Comparison of ENCODE assay signal across 3 fruit fly cellular contexts in the genomic region with DNA sequence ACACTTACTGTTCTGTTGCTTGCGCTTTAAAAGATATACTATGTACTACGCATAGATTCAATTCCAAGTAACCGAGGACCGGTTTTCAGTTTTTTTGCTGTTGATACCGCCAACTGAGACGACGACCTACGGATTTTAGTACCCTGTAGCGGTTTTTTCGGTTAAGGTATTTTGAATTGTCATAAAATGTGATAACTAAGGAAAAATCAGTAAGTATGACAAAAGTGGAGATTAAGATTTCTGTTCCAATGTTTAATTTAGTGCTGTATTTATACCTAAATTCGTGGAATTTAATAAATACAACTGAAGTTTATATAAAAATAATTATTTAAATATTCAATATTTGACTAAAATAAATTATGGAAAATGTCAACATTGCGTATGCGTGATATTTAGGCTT.
TF ChIP-seq lines count a peak whose summit lies in the region.

No protein-coding gene starts in this region.

- no peak for TF ChIP-seq CTCF in whole organism, embryonic (GFP tag; optimal IDR thresholded peaks at IDR 0.05; lab: Kevin White, UChicago)

TF ChIP-seq in whole organism, embryonic, 481 proteins besides CTCF, POLR2A, EP300 and RAD21 (continues in another document):
- TF ChIP-seq CG9932 (GFP tag; IDR thresholded peaks at IDR 0.05; lab: Robert Waterston, UW) (peak; percentile 41; the same call in 1 of the 2 replicates), Asciz (GFP tag; optimal IDR thresholded peaks at IDR 0.05; lab: Kevin White, UChicago) (no peak), CG12391 (tag; optimal IDR thresholded peaks at IDR 0.05; lab: Kevin White, UChicago) (peak; percentile 2), Rfx (GFP tag; IDR thresholded peaks at IDR 0.05; lab: Robert Waterston, UW) (0 out of 2 replicates have a peak, but pooled peaks have one; percentile 16), CG5953 (GFP tag; IDR thresholded peaks at IDR 0.05; lab: Robert Waterston, UW) (no peak), row (GFP tag; IDR thresholded peaks at IDR 0.05; lab: Robert Waterston, UW) (peak; percentile 26; the same call in 1 of the 3 replicates), grau (tag; optimal IDR thresholded peaks at IDR 0.05; lab: Kevin White, UChicago) (peak; percentile 35), sisA (GFP tag; IDR thresholded peaks at IDR 0.05; lab: Robert Waterston, UW) (no peak), CG18262 (tag; optimal IDR thresholded peaks at IDR 0.05; lab: Kevin White, UChicago) (peak; percentile 0), CoRest (tag; optimal IDR thresholded peaks at IDR 0.05; lab: Kevin White, UChicago) (peak; percentile 27), CG2120 (GFP tag; optimal IDR thresholded peaks at IDR 0.05; lab: Kevin White, UChicago) (peak; percentile 33), Hr51 (GFP tag; optimal IDR thresholded peaks at IDR 0.05; lab: Kevin White, UChicago) (peak in 1 of 2 experiments; percentile 50), CG15269 (tag; optimal IDR thresholded peaks at IDR 0.05; lab: Kevin White, UChicago) (peak; percentile 14), CG11504 (tag; optimal IDR thresholded peaks at IDR 0.05; lab: Kevin White, UChicago) (peak; percentile 51), eyg (GFP tag; optimal IDR thresholded peaks at IDR 0.05; lab: Kevin White, UChicago) (no peak), CG2678 (tag; optimal IDR thresholded peaks at IDR 0.05; lab: Kevin White, UChicago) (peak; percentile 42), CG13424 (tag; optimal IDR thresholded peaks at IDR 0.05; lab: Kevin White, UChicago) (peak; percentile 16), Dek (tag; optimal IDR thresholded peaks at IDR 0.05; lab: Kevin White, UChicago) (peak; percentile 9), CG9437 (GFP tag; optimal IDR thresholded peaks at IDR 0.05; lab: Kevin White, UChicago) (peak; percentile 11), D19B (GFP tag; optimal IDR thresholded peaks at IDR 0.05; lab: Kevin White, UChicago) (peak; percentile 64), cad (GFP tag; optimal IDR thresholded peaks at IDR 0.05; lab: Kevin White, UChicago) (no peak), Sox102F (GFP tag; optimal IDR thresholded peaks at IDR 0.05; lab: Kevin White, UChicago) (peak; percentile 2), CG10274 (GFP tag; optimal IDR thresholded peaks at IDR 0.05; lab: Kevin White, UChicago) (no peak), CG17361 (GFP tag; IDR thresholded peaks at IDR 0.05; lab: Robert Waterston, UW) (0 out of 3 replicates have a peak, but pooled peaks have one; percentile 22), sqz (GFP tag; optimal IDR thresholded peaks at IDR 0.05; lab: Kevin White, UChicago) (peak; percentile 36), Meics (GFP tag; optimal IDR thresholded peaks at IDR 0.05; lab: Kevin White, UChicago) (peak; percentile 27), CG2712 (tag; optimal IDR thresholded peaks at IDR 0.05; lab: Kevin White, UChicago) (peak; percentile 11), gem (tag; optimal IDR thresholded peaks at IDR 0.05; lab: Kevin White, UChicago) (peak; percentile 44)

TF ChIP-seq in whole organism, prepupa, 60 proteins besides CTCF, POLR2A, EP300 and RAD21:
- TF ChIP-seq CG32006 (GFP tag; optimal IDR thresholded peaks at IDR 0.05; lab: Kevin White, UChicago), result peak; percentile 44
- TF ChIP-seq CG3919 (GFP tag; optimal IDR thresholded peaks at IDR 0.05; lab: Kevin White, UChicago), result no peak
- no peak for TF ChIP-seq pdm3 (GFP tag; optimal IDR thresholded peaks at IDR 0.05; lab: Kevin White, UChicago)
- peak; percentile 7 for TF ChIP-seq CG6276 (GFP tag; optimal IDR thresholded peaks at IDR 0.05; lab: Kevin White, UChicago)
- TF ChIP-seq Met (GFP tag; optimal IDR thresholded peaks at IDR 0.05; lab: Kevin White, UChicago), result no peak
- no peak for TF ChIP-seq net (GFP tag; optimal IDR thresholded peaks at IDR 0.05; lab: Kevin White, UChicago)
- TF ChIP-seq Eip78C (GFP tag; lab: Kevin White, UChicago), result peak; percentile 5
- TF ChIP-seq eg (GFP tag; IDR thresholded peaks at IDR 0.05; lab: Robert Waterston, UW), result 0 out of 3 replicates have a peak, but pooled peaks have one; percentile 29
- TF ChIP-seq CG16779 (tag; optimal IDR thresholded peaks at IDR 0.05; lab: Kevin White, UChicago), result no peak
- TF ChIP-seq Hr38 (GFP tag; optimal IDR thresholded peaks at IDR 0.05; lab: Kevin White, UChicago), result no peak
- TF ChIP-seq Lpt (GFP tag; optimal IDR thresholded peaks at IDR 0.05; lab: Kevin White, UChicago), result no peak
- TF ChIP-seq CG3032 (tag; optimal IDR thresholded peaks at IDR 0.05; lab: Kevin White, UChicago), result no peak
- no peak for TF ChIP-seq CG10631 (GFP tag; optimal IDR thresholded peaks at IDR 0.05; lab: Kevin White, UChicago)

TF ChIP-seq in whole organism, pupa, 21 proteins besides CTCF, POLR2A, EP300 and RAD21:
- TF ChIP-seq EcR (GFP tag; optimal IDR thresholded peaks at IDR 0.05; lab: Kevin White, UChicago) (no peak), CG32121 (GFP tag; IDR thresholded peaks at IDR 0.05; lab: Robert Waterston, UW) (0 out of 2 replicates have a peak, but pooled peaks have one; percentile 11), CG9948 (tag; optimal IDR thresholded peaks at IDR 0.05; lab: Kevin White, UChicago) (no peak), CG17806 (tag; optimal IDR thresholded peaks at IDR 0.05; lab: Kevin White, UChicago) (no peak), Pif1A (GFP tag; optimal IDR thresholded peaks at IDR 0.05; lab: Kevin White, UChicago) (no peak), Snoo (tag; optimal IDR thresholded peaks at IDR 0.05; lab: Kevin White, UChicago) (no peak), CG12605 (GFP tag; IDR thresholded peaks at IDR 0.05; lab: Robert Waterston, UW) (no peak)

Comparison
In these comparisons a context has a peak if more than half of its experiments do, and no peak if none do; other contexts are left out.
1. Of the 7 proteins assayed by ChIP-seq in both whole organism, embryonic and whole organism, prepupa: peak only in whole organism, embryonic: Sox102F; only in whole organism, prepupa: none; in both: none; in neither: 6.